Worm (Caenorhabditis elegans): Measurements from ENCODE around the gene T19C3.7.

T19C3.7 gene

DNA sequence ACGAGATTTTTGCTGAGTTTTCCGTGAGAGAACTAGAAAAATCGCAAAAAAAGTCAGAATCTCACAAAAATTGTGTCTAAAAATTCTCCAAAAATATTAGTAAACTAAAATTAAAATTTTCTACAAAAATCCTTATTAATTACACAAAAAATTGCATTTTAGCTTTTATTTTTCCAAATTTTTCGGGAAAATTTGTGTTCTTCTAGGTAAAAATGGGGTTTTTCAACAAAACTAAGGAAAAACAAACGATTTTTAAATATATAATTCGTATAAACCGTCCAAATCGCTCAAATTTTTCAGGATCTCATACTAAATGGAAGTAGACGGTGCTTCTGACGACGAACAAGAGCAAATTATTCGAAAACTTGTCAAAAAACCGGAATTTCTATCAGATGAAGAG is 5.8 kb upstream of the T19C3.7 start, which contains the start of gene W06E11.1:
TSS of gene W06E11.1 (plus strand) at position 301 of the 400 bp plus-strand sequence.
- TF ChIP-seq unc-62 (GFP tag; optimal IDR thresholded peaks at IDR 0.05), result no peak

DNA sequence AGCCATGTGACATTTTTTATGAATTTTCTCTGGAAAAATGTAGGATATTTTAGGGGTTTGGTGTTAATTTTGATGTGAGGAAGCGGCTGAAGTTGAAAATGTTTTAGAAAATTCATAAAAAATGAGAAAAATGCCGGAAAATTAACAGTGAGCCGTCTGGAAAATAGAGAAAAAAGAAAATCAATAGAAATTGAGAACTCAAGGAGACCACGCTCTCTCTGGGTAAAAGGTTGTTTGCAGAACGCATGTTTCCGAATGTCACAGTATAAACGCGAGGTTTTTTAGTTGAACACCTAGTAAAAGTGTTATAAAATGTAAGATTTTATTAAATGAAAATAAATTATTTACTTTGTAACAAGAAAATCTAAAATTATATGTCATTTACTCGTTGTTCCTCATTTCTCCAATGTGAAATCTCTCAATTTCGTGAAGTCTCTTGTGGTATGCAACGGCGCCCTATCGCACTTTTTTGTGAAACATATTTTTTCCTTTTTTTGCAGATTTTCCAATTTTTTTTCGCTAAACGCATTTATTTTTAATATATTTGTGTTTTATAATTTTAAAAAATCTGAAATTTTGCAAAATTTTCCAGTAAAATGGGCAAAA is 4.3 kb upstream of the T19C3.7 start, which contains the start of the genes tag-266 and tag-267:
TSS of gene tag-266 (minus strand) at position 29 of the 606 bp plus-strand sequence.
TSS of gene tag-267 (plus strand) at position 593 of the 606 bp plus-strand sequence.
- no peak for TF ChIP-seq unc-62 (GFP tag; optimal IDR thresholded peaks at IDR 0.05)

DNA sequence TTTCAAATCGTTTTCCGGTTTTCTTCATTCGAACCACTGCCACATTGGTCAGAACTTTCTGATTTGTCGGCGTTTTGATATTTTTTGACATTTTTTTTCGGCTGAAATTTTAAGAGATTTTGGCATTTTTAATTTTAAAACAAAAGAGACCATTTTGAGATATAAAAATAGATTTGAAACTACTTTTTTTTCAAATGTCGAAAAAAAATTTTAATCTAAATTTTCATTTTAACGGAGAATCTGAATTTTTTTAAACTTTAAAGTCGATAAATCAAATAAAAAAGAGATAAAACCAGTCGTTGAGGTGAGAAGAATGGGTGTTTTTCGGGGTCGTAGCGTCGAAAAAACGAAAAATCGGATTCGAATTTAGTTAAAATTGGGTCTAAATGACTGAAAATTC is 2.4 kb upstream of the T19C3.7 start, which contains the start of gene sbds-1:
TSS of gene sbds-1 (minus strand) at position 101 of the 400 bp plus-strand sequence.
- TF ChIP-seq unc-62 (GFP tag; optimal IDR thresholded peaks at IDR 0.05), result no peak

DNA sequence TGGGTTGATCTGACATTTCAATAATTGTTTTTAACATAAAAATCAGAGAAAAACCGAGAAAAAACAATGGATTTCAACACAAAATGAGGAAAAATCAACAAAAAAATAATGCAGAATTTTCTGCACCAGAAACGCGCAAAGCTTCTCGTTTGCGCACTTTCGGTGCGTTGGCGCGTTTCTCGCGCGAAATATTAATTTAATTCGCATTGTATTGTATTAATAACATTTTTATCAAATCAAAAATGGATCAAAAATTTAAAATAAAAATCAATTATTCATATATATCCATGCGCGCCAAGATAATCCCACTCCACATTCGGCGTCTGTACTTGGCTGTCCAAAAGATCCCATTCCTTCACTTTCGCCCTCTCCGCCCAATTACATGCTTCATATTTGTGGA is 1.3 kb downstream of the T19C3.7 start, which contains the start of gene fem-2:
TSS of gene fem-2 (minus strand) at position 9 of the 400 bp plus-strand sequence.
- TF ChIP-seq unc-62 (GFP tag; optimal IDR thresholded peaks at IDR 0.05), result no peak

DNA sequence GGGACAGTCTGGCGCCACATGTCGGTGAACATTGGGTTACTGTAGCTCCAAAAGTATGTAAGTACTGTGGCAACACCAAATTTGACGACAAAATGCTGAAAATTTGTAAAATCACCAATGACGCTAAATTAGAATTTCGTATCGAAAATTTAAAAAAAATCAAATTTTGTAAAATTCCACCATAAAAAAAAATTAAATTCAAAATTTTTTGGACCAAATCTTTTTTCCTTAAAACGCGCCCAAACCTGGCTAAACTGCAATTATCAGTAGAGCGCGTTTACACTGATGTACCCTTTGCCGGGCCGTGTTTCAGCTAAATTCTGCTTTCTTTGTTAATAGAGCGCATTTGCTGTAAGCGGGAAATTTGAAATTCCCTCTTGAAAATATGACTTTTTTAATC is 4.5 kb downstream of the T19C3.7 start, which contains the start of gene T19C3.6:
TSS of gene T19C3.6 (minus strand) at position 101 of the 400 bp plus-strand sequence.
- no peak for TF ChIP-seq unc-62 (GFP tag; optimal IDR thresholded peaks at IDR 0.05)

DNA sequence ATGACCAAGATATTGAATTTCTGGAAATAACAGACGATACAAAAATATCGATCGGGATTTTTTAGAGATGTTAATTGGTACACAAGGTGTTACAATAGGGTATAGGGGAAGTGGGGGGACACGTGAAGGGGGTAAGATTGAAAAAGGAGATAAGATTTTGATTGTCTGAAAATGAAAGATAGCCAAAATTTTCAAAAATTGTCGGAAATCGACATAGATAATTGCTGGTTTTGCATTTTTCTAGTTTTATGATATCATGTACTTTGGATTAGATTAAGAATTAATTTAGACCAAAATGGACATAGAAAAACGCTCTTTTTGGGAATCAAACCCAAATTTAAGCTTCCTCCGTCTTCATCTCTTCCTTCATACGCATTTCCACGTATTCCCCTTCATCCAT is 8.1 kb downstream of the T19C3.7 start, which contains the start of gene T19C3.5:
TSS of gene T19C3.5 (minus strand) at position 101 of the 400 bp plus-strand sequence.
- TF ChIP-seq unc-62 (GFP tag; optimal IDR thresholded peaks at IDR 0.05), result no peak

DNA sequence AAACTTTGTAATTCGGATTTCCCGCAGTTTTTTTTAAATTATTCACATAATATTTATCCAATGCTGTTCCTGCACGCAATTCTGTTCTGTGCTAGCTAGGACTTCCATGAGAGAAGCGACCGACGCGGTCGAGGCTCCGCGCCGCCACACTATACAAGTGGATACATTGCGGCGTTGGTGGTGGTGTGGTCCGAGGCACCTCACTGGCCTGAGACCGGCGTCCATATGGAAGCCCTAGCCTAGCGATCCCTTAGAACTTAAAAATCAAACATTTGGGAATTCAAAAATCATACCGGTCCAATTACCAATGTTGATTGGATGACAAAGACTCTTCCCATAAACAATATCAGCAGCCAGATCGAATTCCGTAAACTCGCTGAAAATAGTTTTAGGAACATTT is 9.9 kb downstream of the T19C3.7 start:
- TF ChIP-seq unc-62 (GFP tag; optimal IDR thresholded peaks at IDR 0.05), result no peak

DNA sequence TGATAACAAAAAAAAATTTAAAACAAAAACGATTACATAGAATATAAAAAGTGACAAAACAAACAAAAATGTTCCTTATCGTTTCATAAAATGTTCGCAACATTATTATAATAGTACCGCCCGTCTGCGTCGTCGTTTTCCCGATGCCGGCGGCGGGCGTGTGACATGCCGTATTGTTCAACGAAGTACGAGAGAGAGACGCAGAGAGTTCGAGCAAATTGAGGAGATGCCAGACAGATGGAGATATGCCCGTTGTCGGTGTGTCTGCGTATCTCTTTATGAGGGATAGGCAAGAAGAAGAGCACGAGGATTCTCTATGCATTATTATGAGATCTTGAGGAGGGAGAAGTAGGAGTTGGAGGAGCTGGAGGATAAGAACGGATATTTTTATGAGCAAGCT is 12.2 kb downstream of the T19C3.7 start:
- TF ChIP-seq unc-62 (GFP tag; optimal IDR thresholded peaks at IDR 0.05), result no peak

DNA sequence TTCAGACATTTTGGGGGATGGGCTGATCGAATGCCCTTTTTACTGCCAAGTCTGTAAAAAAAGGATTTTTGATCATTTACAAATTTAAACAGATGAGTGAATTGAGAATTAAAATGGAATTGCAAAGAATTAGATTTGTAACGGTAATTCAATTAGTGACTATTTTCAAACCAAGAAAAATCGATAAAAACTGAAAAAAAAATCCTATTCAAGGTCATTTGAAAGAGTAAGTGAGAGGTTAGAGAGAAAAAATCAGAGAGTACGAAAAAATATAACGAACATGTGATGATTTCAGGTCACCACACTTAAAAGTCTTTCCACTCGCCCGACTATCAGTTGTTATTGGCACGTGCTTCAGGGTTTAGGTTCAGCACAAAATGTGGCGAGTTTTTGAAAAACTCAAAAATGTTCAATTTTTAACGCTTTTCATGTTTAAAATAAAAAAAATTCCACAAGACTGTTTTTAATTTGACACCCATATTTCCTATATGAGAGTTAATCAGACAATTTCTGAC is 15.7 kb downstream of the T19C3.7 start, which contains the start of gene T19C3.4:
TSS of gene T19C3.4 (minus strand) at position 51 of the 515 bp plus-strand sequence.
- no peak for TF ChIP-seq unc-62 (GFP tag; optimal IDR thresholded peaks at IDR 0.05)

DNA sequence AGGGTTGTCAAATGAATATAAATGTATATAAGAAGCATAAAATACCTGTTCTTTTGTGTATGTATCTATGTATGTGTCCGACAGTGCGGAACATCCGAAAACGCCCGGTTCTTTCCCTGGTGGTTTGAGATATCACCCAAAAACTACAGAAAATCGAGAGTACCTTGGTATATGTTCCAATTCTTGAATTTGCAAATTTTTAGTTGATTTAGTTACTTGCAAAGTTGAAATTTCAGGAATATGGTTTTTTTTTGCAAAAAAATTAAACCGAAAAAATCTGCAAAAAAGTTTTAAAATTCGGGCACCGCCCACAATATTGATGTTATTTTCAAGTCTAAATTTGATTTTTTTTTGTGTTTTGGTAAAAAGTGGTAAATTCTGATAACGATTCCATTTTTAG is 18.5 kb downstream of the T19C3.7 start, which contains the start of gene T19C3.2:
TSS of gene T19C3.2 (minus strand) at position 101 of the 400 bp plus-strand sequence.
- TF ChIP-seq unc-62 (GFP tag; optimal IDR thresholded peaks at IDR 0.05), result no peak

DNA sequence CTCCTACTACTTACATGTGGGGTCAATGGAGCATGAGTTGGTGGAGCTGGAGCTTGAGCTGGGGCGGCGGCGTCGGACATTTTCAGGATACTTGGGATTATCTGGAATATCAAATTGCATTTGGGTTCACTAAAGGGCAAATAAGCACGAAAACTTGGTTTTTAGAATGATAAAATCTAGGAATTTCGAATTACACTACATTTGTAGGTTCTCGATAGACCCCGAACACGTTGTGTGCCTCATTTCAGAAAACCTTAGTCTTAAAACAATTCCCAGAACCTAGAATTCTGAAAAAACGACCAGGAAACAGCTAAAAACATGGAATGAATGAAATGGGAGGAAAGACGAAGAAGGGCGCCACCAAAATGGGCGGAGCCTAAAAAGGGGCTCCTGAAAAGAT is 21.5 kb downstream of the T19C3.7 start, which contains the start of gene T19C3.3:
TSS of gene T19C3.3 (minus strand) at position 101 of the 400 bp plus-strand sequence.
- no peak for TF ChIP-seq unc-62 (GFP tag; optimal IDR thresholded peaks at IDR 0.05)

DNA sequence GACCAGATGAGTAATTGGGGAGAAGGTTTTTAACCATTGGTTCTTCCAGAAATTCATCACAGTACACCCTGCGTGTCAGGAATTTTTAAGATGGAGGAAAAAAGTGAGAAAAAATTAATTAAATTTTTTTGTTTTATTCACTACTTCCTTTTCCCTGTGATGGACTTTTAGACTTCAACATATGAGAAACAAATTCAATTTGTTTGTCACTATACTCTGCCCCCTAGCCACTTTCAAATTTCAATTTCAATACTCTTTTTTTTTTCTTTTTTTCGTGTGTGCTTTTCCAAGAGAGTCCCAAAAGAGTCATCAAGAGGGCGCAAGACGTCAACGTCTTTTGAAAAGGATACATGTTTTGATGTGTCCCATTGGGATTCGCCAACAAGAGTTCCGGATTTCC is 23.2 kb downstream of the T19C3.7 start:
- no peak for TF ChIP-seq unc-62 (GFP tag; optimal IDR thresholded peaks at IDR 0.05)

DNA sequence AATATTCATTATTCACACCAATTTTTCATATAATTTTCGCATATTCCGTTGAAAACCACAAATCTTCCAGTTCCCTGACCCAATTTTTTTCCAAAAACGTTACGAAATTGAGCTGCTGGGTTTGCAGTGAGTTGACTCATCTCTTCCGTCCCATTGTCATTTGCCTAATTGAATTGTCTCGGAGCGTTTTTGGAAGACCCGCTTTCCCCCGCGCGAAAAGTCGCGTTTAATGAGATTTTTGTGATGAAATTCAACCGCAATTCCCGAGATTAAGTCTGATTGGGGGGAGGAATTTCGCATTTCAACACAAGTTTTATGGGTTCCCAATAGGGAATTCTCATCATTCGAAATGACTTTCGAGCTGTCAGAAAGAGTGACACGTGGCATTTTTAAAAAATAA is 24.1 kb downstream of the T19C3.7 start:
- TF ChIP-seq unc-62 (GFP tag; optimal IDR thresholded peaks at IDR 0.05), result no peak

DNA sequence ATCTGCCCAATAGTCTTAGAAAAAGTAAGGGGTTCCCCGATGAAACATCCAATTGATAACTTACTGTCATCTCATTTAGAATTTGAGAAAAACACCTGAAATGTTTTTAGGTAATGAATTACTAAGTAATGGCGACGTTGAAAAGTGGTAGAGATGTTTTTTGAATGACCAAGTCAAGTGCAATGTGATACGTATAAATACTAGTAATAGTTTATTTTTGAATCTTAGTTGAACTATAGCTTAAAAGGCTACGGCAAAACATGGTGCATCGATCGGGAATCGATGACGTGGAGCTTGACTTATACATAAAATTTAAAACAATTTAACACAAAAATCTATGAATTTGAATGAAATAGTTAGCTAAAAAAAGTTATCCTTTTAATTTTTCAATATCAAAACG is 26.4 kb downstream of the T19C3.7 start, which contains the start of gene best-17:
TSS of gene best-17 (minus strand) at position 101 of the 400 bp plus-strand sequence.
- TF ChIP-seq unc-62 (GFP tag; optimal IDR thresholded peaks at IDR 0.05), result no peak

DNA sequence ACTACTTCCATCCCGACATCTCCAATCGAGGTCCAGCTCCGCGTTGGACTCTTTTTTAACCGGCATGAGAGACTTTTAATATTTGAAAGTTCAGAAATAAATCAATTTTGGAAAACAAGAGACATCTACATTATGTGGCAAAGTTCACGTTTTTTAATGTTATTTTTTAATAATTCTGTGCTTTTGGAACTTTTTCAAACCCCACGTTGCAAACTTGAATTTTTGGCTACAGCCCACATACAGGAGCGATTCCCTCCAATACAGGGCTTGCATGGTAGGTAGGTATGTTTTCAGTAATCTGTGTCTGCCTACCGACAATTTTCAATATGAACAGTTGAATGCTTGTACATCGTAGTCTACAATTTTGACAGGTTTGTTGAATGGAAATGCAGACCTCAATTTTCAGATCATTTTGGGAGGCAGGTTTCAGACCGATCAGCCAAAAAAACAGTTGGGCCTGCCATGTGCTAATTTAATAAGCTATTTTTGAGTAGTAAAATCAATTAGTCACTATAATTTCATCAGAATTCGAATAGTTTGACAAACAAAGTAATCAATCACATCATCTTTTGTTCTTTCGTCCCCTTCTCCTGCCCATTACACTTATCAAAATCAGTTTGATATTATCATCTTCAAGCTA is 30.4 kb downstream of the T19C3.7 start, which contains the start of the genes Y55B1AR.4 and ttr-7:
TSS of gene Y55B1AR.4 (minus strand) at position 101 of the 640 bp plus-strand sequence.
TSS of gene ttr-7 (plus strand) at position 590 of the 640 bp plus-strand sequence.
- no peak for TF ChIP-seq unc-62 (GFP tag; optimal IDR thresholded peaks at IDR 0.05)

DNA sequence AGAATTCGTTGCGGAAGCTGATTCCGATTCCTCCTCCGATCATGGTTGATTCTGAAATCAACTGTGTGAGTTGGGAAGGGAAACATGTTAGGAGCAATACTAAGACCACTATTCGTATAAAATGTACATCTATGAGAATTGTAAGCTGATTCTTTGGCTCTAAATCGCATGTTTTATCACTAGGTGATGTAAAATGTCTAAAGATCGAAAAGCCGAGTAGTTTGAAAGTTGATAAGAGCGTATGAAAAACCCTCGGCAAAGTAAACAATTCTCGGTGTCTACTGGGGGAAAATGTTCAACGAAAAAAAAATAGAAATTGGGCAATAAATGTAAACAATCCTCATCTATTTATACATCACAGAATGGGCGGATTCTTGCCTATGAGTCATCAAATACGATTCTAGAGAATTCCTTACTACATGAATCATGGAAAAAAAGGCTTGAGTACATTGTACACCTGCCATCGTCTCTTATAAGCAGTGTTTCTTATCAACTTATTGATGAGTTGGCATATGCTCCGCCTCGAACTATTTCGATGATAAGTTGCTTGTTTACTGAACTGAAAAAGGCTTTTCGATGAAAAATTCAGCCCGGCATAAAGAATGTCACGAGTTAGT is 35.5 kb downstream of the T19C3.7 start, which contains the start of gene lec-6:
TSS of gene lec-6 (minus strand) at position 51 of the 617 bp plus-strand sequence.
- TF ChIP-seq unc-62 (GFP tag; optimal IDR thresholded peaks at IDR 0.05), result no peak

Measured in whole organism, dauer.